Worm (Caenorhabditis elegans) whole organism, early embryonic: ENCODE data around the gene T24B8.7.

Source experiments
- aly-1 ChIP-seq: sonication (generic microtip); optimal IDR thresholded peaks from 2 replicates; lab custom pipeline; 2016; ENCODE audit warnings: missing genetic modification characterization, missing compliant biosample characterization
- ama-1 ChIP-seq: fragments of 150-350 bp; optimal IDR thresholded peaks from 2 replicates; lab custom pipeline; 2014
- ceh-36 ChIP-seq: sonication (generic microtip); optimal IDR thresholded peaks from 2 replicates; lab custom pipeline; 2016; ENCODE audit warnings: missing genetic modification characterization, inconsistent platforms, missing compliant biosample characterization
- hmbx-1 ChIP-seq: sonication (generic microtip); optimal IDR thresholded peaks from 2 replicates; lab custom pipeline; 2016; ENCODE audit warnings: mild to moderate bottlenecking, missing genetic modification characterization, missing compliant biosample characterization
- pes-1 ChIP-seq: fragments of 200-800 bp; sonication (Bioruptor generic); IDR thresholded peaks from 2 replicates; pipeline ENCODE4 v1.3.6; 2022; ENCODE audit warnings: missing genetic modification reagents, missing genetic modification characterization, missing compliant biosample characterization
- scrt-1 ChIP-seq: fragments of 200-800 bp; sonication (Bioruptor generic); IDR thresholded peaks from 2 replicates; pipeline ENCODE4 v1.3.6; 2022; ENCODE audit warnings: missing genetic modification characterization, missing compliant biosample characterization
- tbx-37 ChIP-seq: fragments of 200-800 bp; sonication (Bioruptor generic); conservative IDR thresholded peaks from 2 replicates; pipeline ENCODE4 v1.3.6; 2022; ENCODE audit warnings: missing genetic modification reagents, missing genetic modification characterization, missing compliant biosample characterization

DNA sequence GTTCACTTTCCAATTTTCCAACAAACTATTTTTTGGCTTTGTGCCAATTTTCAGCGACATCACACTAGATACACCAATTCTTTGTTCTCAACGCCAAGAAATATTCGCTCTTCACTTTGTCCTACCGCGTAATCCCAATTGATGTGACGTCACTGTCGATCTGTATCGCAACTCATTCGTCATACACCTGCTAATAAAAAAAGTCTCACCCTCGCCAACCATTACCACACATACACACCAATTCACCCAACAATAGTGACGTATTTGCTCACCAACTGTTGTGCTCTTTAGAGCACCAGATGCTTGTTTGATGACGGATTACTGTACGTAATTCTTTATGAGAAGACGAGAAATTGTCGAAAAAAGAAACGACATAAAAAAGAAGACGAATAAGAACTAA lies 9.9 kb upstream of the T24B8.7 start:
- no peak for TF ChIP-seq ceh-36 (tag; lab: Kevin White, UChicago)
- no peak for TF ChIP-seq hmbx-1
- TF ChIP-seq aly-1 = no peak
- TF ChIP-seq pes-1 (GFP tag; lab: Robert Waterston, UW) = peak; percentile 46; the same call in 1 of the 2 replicates
- TF ChIP-seq scrt-1 (GFP tag; lab: Robert Waterston, UW) = no peak
- no peak for TF ChIP-seq tbx-37 (GFP tag; lab: Robert Waterston, UW)
- TF ChIP-seq ama-1 (lab: Kevin White, UChicago) = no peak
